Fruit fly (Drosophila melanogaster): Measurements from ENCODE around the gene Tcs6.

DNA sequence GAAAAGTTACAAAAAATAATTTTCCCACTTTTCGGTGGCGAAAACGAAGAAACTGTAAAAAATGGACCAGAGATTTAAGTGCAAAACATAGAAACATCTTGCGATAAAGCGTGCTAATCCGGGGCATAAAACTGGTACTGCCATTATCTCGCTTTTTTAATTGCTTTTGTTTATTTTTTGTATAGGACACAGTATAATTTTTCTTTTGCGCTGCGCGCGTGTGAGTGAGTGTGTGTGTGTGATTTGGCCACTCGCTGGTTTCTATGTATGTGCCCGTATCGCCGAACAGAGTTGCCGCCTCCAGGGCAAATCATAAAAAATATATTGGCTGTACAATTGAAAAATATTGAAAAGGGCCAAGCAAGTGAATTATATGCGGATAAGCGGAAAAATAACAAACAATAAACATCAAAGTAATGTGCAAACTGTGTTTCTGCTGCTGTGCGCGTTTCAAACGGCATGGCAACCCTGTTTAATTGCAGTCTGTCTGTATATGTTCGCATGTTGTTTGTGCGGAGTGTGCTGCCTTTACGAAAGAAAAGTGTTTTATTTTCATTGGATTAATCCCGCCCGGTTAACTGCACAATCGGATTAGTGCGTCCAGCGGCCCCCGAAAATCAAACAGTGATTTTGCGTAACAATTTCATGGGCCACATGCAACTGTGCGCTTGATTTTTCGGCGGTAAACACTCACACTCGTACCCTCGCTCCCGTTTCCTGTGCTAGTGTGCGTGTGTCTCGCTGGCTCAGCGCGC is 15.7 kb downstream of the Tcs6 start:
- TF ChIP-seq rn (GFP tag; IDR thresholded peaks at IDR 0.05) (peak; percentile 97), CG10348 (GFP tag; IDR thresholded peaks at IDR 0.05) (peak; percentile 91), CG4496 (GFP tag; IDR thresholded peaks at IDR 0.05) (peak; percentile 99), CG14655 (GFP tag; optimal IDR thresholded peaks at IDR 0.05) (peak; percentile 97), EcR (GFP tag; optimal IDR thresholded peaks at IDR 0.05) (peak; percentile 17), fd96Ca (GFP tag; IDR thresholded peaks at IDR 0.05) (peak; percentile 99), Pif1A (GFP tag; optimal IDR thresholded peaks at IDR 0.05) (peak; percentile 98)

Measured in whole organism, pupa.